Worm (Caenorhabditis elegans) whole organism, L4 larva: ENCODE measurements around the gene clec-175.

Experiments
- F10B5.3 ChIP-seq: sonication (generic microtip); optimal IDR thresholded peaks from 2 replicates; lab custom pipeline; 2016; ENCODE audit warnings: mild to moderate bottlenecking, missing genetic modification characterization, missing compliant biosample characterization
- F37D6.2 ChIP-seq: sonication (generic microtip); optimal IDR thresholded peaks from 2 replicates; lab custom pipeline; 2016; ENCODE audit warnings: mild to moderate bottlenecking, missing genetic modification characterization, missing compliant biosample characterization
- F44E2.7 ChIP-seq: fragments of 200-800 bp; sonication (Bioruptor generic); IDR thresholded peaks from 2 replicates; pipeline ENCODE4 v2.1.2; 2022; ENCODE audit warnings: missing genetic modification characterization, missing compliant biosample characterization
- R02D3.7 ChIP-seq: fragments of 150-350 bp; sonication (generic microtip); optimal IDR thresholded peaks from 3 replicates; lab custom pipeline; 2014; ENCODE audit warnings: missing biosample characterization, missing genetic modification characterization
- T26A8.4 ChIP-seq: fragments of 200-800 bp; sonication (Bioruptor generic); IDR thresholded peaks from 2 replicates; pipeline ENCODE4 v1.3.6; 2022; ENCODE audit warnings: missing genetic modification characterization, missing compliant biosample characterization
- Y48G9A.11 ChIP-seq: fragments of 200-800 bp; sonication (Bioruptor generic); IDR thresholded peaks from 2 replicates; pipeline ENCODE4 v1.3.6; 2022; ENCODE audit warnings: missing genetic modification reagents, missing genetic modification characterization, missing compliant biosample characterization
- Y5F2A.4 ChIP-seq: fragments of 200-800 bp; sonication (Bioruptor generic); optimal IDR thresholded peaks from 2 replicates; lab custom pipeline; 2018; ENCODE audit warnings: mild to moderate bottlenecking, missing genetic modification characterization, missing compliant biosample characterization
- aha-1 ChIP-seq: fragments of 150-350 bp; peaks from one replicate; lab custom pipeline; 2014; ENCODE audit warnings: missing biosample characterization, missing genetic modification characterization
- ceh-20 ChIP-seq: fragments of 200-800 bp; sonication (Bioruptor generic); IDR thresholded peaks from 2 replicates; pipeline ENCODE4 v1.3.6; 2022; ENCODE audit warnings: missing genetic modification reagents, missing genetic modification characterization, missing compliant biosample characterization
- ceh-44 ChIP-seq: fragments of 200-800 bp; sonication (Bioruptor generic); IDR thresholded peaks from 2 replicates; pipeline ENCODE4 v1.3.6; 2022; ENCODE audit warnings: missing genetic modification reagents, missing genetic modification characterization, missing compliant biosample characterization
- ces-1 ChIP-seq: fragments of 150-350 bp; sonication (generic microtip); optimal IDR thresholded peaks from 4 replicates; lab custom pipeline; 2014; ENCODE audit warnings: missing biosample characterization, missing genetic modification reagents, missing genetic modification characterization
- cey-2 ChIP-seq: sonication (generic microtip); optimal IDR thresholded peaks from 3 replicates; lab custom pipeline; 2017; ENCODE audit warnings: missing genetic modification characterization, mild to moderate bottlenecking, missing compliant biosample characterization, antibody characterized with exemption, borderline replicate concordance; ENCODE audit not compliant: insufficient read depth
- daf-12 ChIP-seq: fragments of 150-350 bp; optimal IDR thresholded peaks from 2 replicates; lab custom pipeline; 2014; ENCODE audit warnings: missing biosample characterization, missing genetic modification reagents, missing genetic modification characterization
- duxl-1 ChIP-seq: sonication (generic microtip); optimal IDR thresholded peaks from 2 replicates; lab custom pipeline; 2016; ENCODE audit warnings: mild to moderate bottlenecking, missing genetic modification characterization, moderate library complexity, missing compliant biosample characterization; ENCODE audit not compliant: poor library complexity
- dve-1 ChIP-seq: sonication (generic microtip); optimal IDR thresholded peaks from 2 replicates; lab custom pipeline; 2017; ENCODE audit warnings: antibody characterized with exemption, mild to moderate bottlenecking, missing genetic modification characterization, missing compliant biosample characterization; ENCODE audit not compliant: insufficient read depth
- egl-43 ChIP-seq: fragments of 200-800 bp; sonication (Bioruptor generic); IDR thresholded peaks from 2 replicates; pipeline ENCODE4 v1.3.6; 2022; ENCODE audit warnings: missing genetic modification reagents, missing genetic modification characterization, missing compliant biosample characterization
- gei-8 ChIP-seq: fragments of 200-800 bp; sonication (Bioruptor generic); optimal IDR thresholded peaks from 2 replicates; lab custom pipeline; 2018; ENCODE audit warnings: mild to moderate bottlenecking, missing genetic modification characterization, missing compliant biosample characterization
- hlh-30 ChIP-seq: sonication (generic microtip); optimal IDR thresholded peaks from 2 replicates; lab custom pipeline; 2017; ENCODE audit warnings: antibody characterized with exemption, mild to moderate bottlenecking, missing genetic modification characterization, missing compliant biosample characterization; ENCODE audit not compliant: insufficient read depth
- hmg-1.1 ChIP-seq: fragments of 200-800 bp; sonication (Bioruptor generic); IDR thresholded peaks from 2 replicates; pipeline ENCODE4 v1.3.6; 2022; ENCODE audit warnings: missing genetic modification reagents, missing genetic modification characterization, missing compliant biosample characterization
- jun-1 ChIP-seq: fragments of 150-350 bp; optimal IDR thresholded peaks from 2 replicates; lab custom pipeline; 2014; ENCODE audit warnings: missing biosample characterization, missing genetic modification reagents, missing genetic modification characterization
- lin-1 ChIP-seq: fragments of 200-800 bp; sonication (Bioruptor generic); IDR thresholded peaks from 2 replicates; pipeline ENCODE4 v1.3.6; 2022; ENCODE audit warnings: missing genetic modification reagents, missing genetic modification characterization, missing compliant biosample characterization
- lin-15B ChIP-seq: fragments of 150-350 bp; sonication (generic microtip); optimal IDR thresholded peaks from 3 replicates; lab custom pipeline; 2014; ENCODE audit warnings: missing biosample characterization, missing genetic modification characterization
- lin-29 ChIP-seq: fragments of 200-800 bp; sonication (Bioruptor generic); IDR thresholded peaks from 2 replicates; pipeline ENCODE4 v1.3.6; 2022; ENCODE audit warnings: missing genetic modification reagents, missing genetic modification characterization, missing compliant biosample characterization
- lin-38 ChIP-seq: fragments of 200-800 bp; sonication (Bioruptor generic); IDR thresholded peaks from 2 replicates; pipeline ENCODE4 v1.3.6; 2022; ENCODE audit warnings: missing genetic modification reagents, missing genetic modification characterization, missing compliant biosample characterization
- lir-3 ChIP-seq: sonication (generic microtip); optimal IDR thresholded peaks from 2 replicates; lab custom pipeline; 2016; ENCODE audit warnings: mild to moderate bottlenecking, missing genetic modification characterization, missing compliant biosample characterization
- lsy-2 ChIP-seq, 2 experiments: fragments of 150-350 bp in 1 of 2; sonication (generic microtip) in 1 of 2; optimal IDR thresholded peaks; 2 replicates each; lab custom pipeline; 2014 to 2017; ENCODE audit warnings: missing biosample characterization in 2 of 2, missing genetic modification characterization in 2 of 2
- madf-5 ChIP-seq, 2 experiments: fragments of 200-800 bp; sonication (Bioruptor generic); IDR thresholded peaks; 2 replicates each; pipeline ENCODE4 v1.3.6; 2022; ENCODE audit warnings: missing compliant biosample characterization in 2 of 2, missing genetic modification characterization in 2 of 2
- madf-9 ChIP-seq: fragments of 200-800 bp; sonication (Bioruptor generic); conservative IDR thresholded peaks from 2 replicates; pipeline ENCODE4 v1.3.6; 2022; ENCODE audit warnings: missing genetic modification reagents, missing genetic modification characterization, missing compliant biosample characterization
- mdt-29 ChIP-seq: fragments of 200-800 bp; sonication (Bioruptor generic); IDR thresholded peaks from 2 replicates; pipeline ENCODE4 v1.3.6; 2022; ENCODE audit warnings: missing genetic modification reagents, missing genetic modification characterization, missing compliant biosample characterization
- mep-1 ChIP-seq: fragments of 150-350 bp; sonication (generic microtip); optimal IDR thresholded peaks from 3 replicates; lab custom pipeline; 2014; ENCODE audit warnings: missing biosample characterization, missing genetic modification characterization
- nhr-111 ChIP-seq: fragments of 200-800 bp; sonication (Bioruptor generic); optimal IDR thresholded peaks from 2 replicates; lab custom pipeline; 2018; ENCODE audit warnings: mild to moderate bottlenecking, missing genetic modification characterization, missing compliant biosample characterization
- nhr-25 ChIP-seq: sonication (generic microtip); optimal IDR thresholded peaks from 2 replicates; lab custom pipeline; 2017; ENCODE audit warnings: missing genetic modification characterization, mild to moderate bottlenecking, missing compliant biosample characterization, antibody characterized with exemption, moderate library complexity, borderline replicate concordance; ENCODE audit not compliant: insufficient read depth
- nhr-28 ChIP-seq: fragments of 150-350 bp; optimal IDR thresholded peaks from 2 replicates; lab custom pipeline; 2014; ENCODE audit warnings: missing biosample characterization, missing genetic modification characterization
- nhr-41 ChIP-seq: fragments of 200-800 bp; sonication (Bioruptor generic); IDR thresholded peaks from 2 replicates; pipeline ENCODE4 v1.3.6; 2022; ENCODE audit warnings: missing genetic modification reagents, missing genetic modification characterization, missing compliant biosample characterization
- php-3 ChIP-seq: fragments of 200-800 bp; sonication (Bioruptor generic); IDR thresholded peaks from 2 replicates; pipeline ENCODE4 v1.3.6; 2022; ENCODE audit warnings: missing genetic modification reagents, missing genetic modification characterization, missing compliant biosample characterization
- rbr-2 ChIP-seq: sonication (generic microtip); optimal IDR thresholded peaks from 2 replicates; lab custom pipeline; 2016; ENCODE audit warnings: missing genotype, missing genetic modification characterization, missing compliant biosample characterization
- set-16 ChIP-seq: fragments of 200-800 bp; sonication (Bioruptor generic); IDR thresholded peaks from 2 replicates; pipeline ENCODE4 v1.3.6; 2022; ENCODE audit warnings: missing genetic modification reagents, missing genetic modification characterization, missing compliant biosample characterization
- skn-1 ChIP-seq: fragments of 150-350 bp; optimal IDR thresholded peaks from 2 replicates; lab custom pipeline; 2014; ENCODE audit warnings: missing biosample characterization, missing genetic modification characterization
- snpc-1.2 ChIP-seq: fragments of 200-800 bp; sonication (Bioruptor generic); IDR thresholded peaks from 2 replicates; pipeline ENCODE4 v1.3.6; 2022; ENCODE audit warnings: missing genetic modification reagents, missing genetic modification characterization, missing compliant biosample characterization
- tra-1 ChIP-seq: fragments of 200-800 bp; sonication (Bioruptor generic); IDR thresholded peaks from 2 replicates; pipeline ENCODE4 v1.3.6; 2022; ENCODE audit warnings: missing genetic modification reagents, missing genetic modification characterization, missing compliant biosample characterization
- unc-130 ChIP-seq: sonication (generic microtip); optimal IDR thresholded peaks from 2 replicates; lab custom pipeline; 2016; ENCODE audit warnings: missing genetic modification reagents, missing genetic modification characterization, missing compliant biosample characterization
- unc-62 ChIP-seq, 3 experiments: fragments of 150-350 bp in 1 of 3; sonication (generic microtip); optimal IDR thresholded peaks in 2 of 3; peaks in 1 of 3; 1 replicate in 1 of 3; 2 replicates in 2 of 3; lab custom pipeline; 2014 to 2017; ENCODE audit warnings: missing biosample characterization in 3 of 3, missing genetic modification characterization in 3 of 3, missing genetic modification reagents in 3 of 3, missing genotype in 1 of 3
- zag-1 ChIP-seq: fragments of 150-350 bp; optimal IDR thresholded peaks from 2 replicates; lab custom pipeline; 2014; ENCODE audit warnings: missing biosample characterization, missing genetic modification characterization
- zfp-3 ChIP-seq: fragments of 200-800 bp; sonication (Bioruptor generic); conservative IDR thresholded peaks from 2 replicates; pipeline ENCODE4 v1.3.6; 2022; ENCODE audit warnings: missing genetic modification reagents, missing genetic modification characterization, missing compliant biosample characterization
- zip-2 ChIP-seq: fragments of 150-350 bp; optimal IDR thresholded peaks from 2 replicates; lab custom pipeline; 2014; ENCODE audit warnings: missing biosample characterization, missing genetic modification characterization
- ztf-11 ChIP-seq: fragments of 150-350 bp; optimal IDR thresholded peaks from 2 replicates; lab custom pipeline; 2014; ENCODE audit warnings: missing biosample characterization, missing genetic modification characterization
- ztf-7 ChIP-seq: fragments of 150-350 bp; optimal IDR thresholded peaks from 2 replicates; lab custom pipeline; 2014; ENCODE audit warnings: missing biosample characterization, missing genetic modification characterization

The clec-175 gene

DNA sequence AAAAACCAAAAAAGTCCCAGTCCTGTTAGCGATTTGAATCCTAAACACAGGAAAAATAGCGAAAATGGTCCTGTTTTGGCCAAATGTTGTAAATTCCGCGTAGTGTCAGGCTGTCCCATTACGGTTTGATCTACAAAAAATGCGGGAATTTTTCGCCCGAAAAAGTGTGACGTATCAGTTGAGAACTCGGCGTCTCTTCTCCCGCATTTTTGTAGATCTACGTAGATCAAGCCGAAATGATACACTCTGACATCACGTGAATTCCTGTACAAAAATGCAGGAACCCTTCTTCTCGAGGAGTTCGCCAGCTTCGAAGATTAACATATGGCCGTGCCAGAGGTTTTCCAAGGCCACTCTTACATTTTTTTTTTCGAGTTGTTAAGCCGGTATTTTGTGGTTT is 26.6 kb upstream of the clec-175 start:
- TF ChIP-seq rbr-2 (tag; lab: Kevin White, UChicago) (no peak), aha-1 (tag; lab: Kevin White, UChicago) (peak; percentile 91)

- TF ChIP-seq mdt-29 (GFP tag; lab: Robert Waterston, UW) (no peak), lsy-2 (tag; optimal IDR thresholded peaks at IDR 0.05; lab: Kevin White, UChicago) (peak in 1 of 2 experiments; percentile 2), ceh-20 (GFP tag; lab: Robert Waterston, UW) (no peak), F44E2.7 (no peak), aha-1 (tag; lab: Kevin White, UChicago) (peak; percentile 92), duxl-1 (tag; lab: Kevin White, UChicago) (no peak), set-16 (GFP tag; lab: Robert Waterston, UW) (peak; percentile 25; the same call in 1 of the 2 replicates), zip-2 (tag; lab: Kevin White, UChicago) (no peak), ztf-11 (no peak), lir-3 (no peak), Y5F2A.4 (GFP tag; lab: Kevin White, UChicago) (no peak), cey-2 (no peak), lin-38 (no peak), php-3 (GFP tag; lab: Robert Waterston, UW) (no peak), nhr-28 (tag; lab: Kevin White, UChicago) (peak; percentile 70), nhr-25 (tag; lab: Kevin White, UChicago) (no peak), hlh-30 (no peak), unc-130 (GFP tag; lab: Kevin White, UChicago) (no peak), unc-62 (GFP tag; optimal IDR thresholded peaks at IDR 0.05 in 1 of 2; lab: Kevin White, UChicago) (peak in 1 of 2 experiments; percentile 17), unc-62 (tag; optimal IDR thresholded peaks at IDR 0.05; lab: Kevin White, UChicago) (no peak), egl-43 (GFP tag; lab: Robert Waterston, UW) (no peak), T26A8.4 (GFP tag; lab: Robert Waterston, UW) (no peak), lin-29 (GFP tag; lab: Robert Waterston, UW) (no peak), dve-1 (no peak), jun-1 (no peak), skn-1 (no peak), F10B5.3 (tag; lab: Kevin White, UChicago) (no peak), daf-12 (tag; lab: Kevin White, UChicago) (no peak), nhr-41 (no peak), mep-1 (tag; lab: Kevin White, UChicago) (peak; percentile 4), nhr-111 (GFP tag; lab: Kevin White, UChicago) (no peak), hmg-1.1 (no peak), lin-15B (tag; lab: Kevin White, UChicago) (no peak), F37D6.2 (no peak), ceh-44 (no peak), ztf-7 (tag; lab: Kevin White, UChicago) (no peak), madf-9 (GFP tag; lab: Robert Waterston, UW) (no peak), lin-1 (GFP tag; lab: Robert Waterston, UW) (no peak), zag-1 (tag; lab: Kevin White, UChicago) (no peak), tra-1 (GFP tag; lab: Robert Waterston, UW) (no peak), R02D3.7 (tag; lab: Kevin White, UChicago) (no peak), zfp-3 (GFP tag; lab: Robert Waterston, UW) (no peak), Y48G9A.11 (GFP tag; lab: Robert Waterston, UW) (no peak), ces-1 (GFP tag; lab: Kevin White, UChicago) (no peak), madf-5 (GFP tag; IDR thresholded peaks at IDR 0.05; lab: Robert Waterston, UW) (no peak), snpc-1.2 (GFP tag; lab: Robert Waterston, UW) (no peak), gei-8 (GFP tag; lab: Kevin White, UChicago) (no peak)
These were observed 25.9 kb upstream of the clec-175 start for ce11 chrIV:4396052-4396821.
